Fruit fly (Drosophila melanogaster) whole organism, embryonic: ENCODE data around the gene Spn28B.

Experiments used
- B-H1 ChIP-seq: fragments of 200-800 bp; sonication (Bioruptor generic); IDR thresholded peaks from 3 replicates; pipeline ENCODE4 v1.3.6; 2022; ENCODE audit warnings: missing biosample characterization, missing genetic modification characterization
- CG10209 ChIP-seq: fragments of 200-800 bp; sonication (Bioruptor generic); optimal IDR thresholded peaks from 3 replicates; lab custom pipeline; 2017; ENCODE audit warnings: missing biosample characterization, mild to moderate bottlenecking, missing genetic modification characterization, missing genetic modification reagents
- CG1024 ChIP-seq: fragments of 200-800 bp; sonication (Bioruptor generic); IDR thresholded peaks from 2 replicates; pipeline ENCODE4 v1.3.6; 2022; ENCODE audit warnings: missing biosample characterization, missing genetic modification characterization
- CG12219 ChIP-seq: fragments of 200-800 bp; sonication (Bioruptor generic); optimal IDR thresholded peaks from 3 replicates; lab custom pipeline; 2018; ENCODE audit warnings: missing biosample characterization, mild to moderate bottlenecking, missing genetic modification characterization
- CG12391 ChIP-seq: fragments of 200-800 bp; sonication (Bioruptor generic); optimal IDR thresholded peaks from 3 replicates; lab custom pipeline; 2018; ENCODE audit warnings: missing biosample characterization, mild to moderate bottlenecking, missing genetic modification characterization, moderate library complexity
- CG14860 ChIP-seq: fragments of 200-800 bp; sonication (Bioruptor generic); IDR thresholded peaks from 3 replicates; pipeline ENCODE4 v1.3.6; 2022; ENCODE audit warnings: missing biosample characterization, missing genetic modification characterization; ENCODE audit not compliant: partially characterized antibody
- CG15601 ChIP-seq: fragments of 200-800 bp; sonication (Bioruptor generic); optimal IDR thresholded peaks from 3 replicates; lab custom pipeline; 2019; ENCODE audit warnings: missing biosample characterization, mild to moderate bottlenecking, missing genetic modification characterization, moderate library complexity
- CG16779 ChIP-seq: fragments of 200-800 bp; sonication (Bioruptor generic); IDR thresholded peaks from 2 replicates; pipeline ENCODE4 v1.3.6; 2022; ENCODE audit warnings: missing biosample characterization, missing genetic modification characterization
- CG16863 ChIP-seq: fragments of 200-800 bp; sonication (Bioruptor generic); optimal IDR thresholded peaks from 3 replicates; lab custom pipeline; 2016; ENCODE audit warnings: missing biosample characterization, missing genetic modification characterization
- CG17359 ChIP-seq: fragments of 200-800 bp; sonication (Bioruptor generic); optimal IDR thresholded peaks from 3 replicates; lab custom pipeline; 2018; ENCODE audit warnings: missing biosample characterization, mild to moderate bottlenecking, missing genetic modification characterization, moderate library complexity
- CG18599 ChIP-seq: fragments of 200-800 bp; sonication (Bioruptor generic); optimal IDR thresholded peaks from 3 replicates; lab custom pipeline; 2017; ENCODE audit warnings: missing biosample characterization, missing genetic modification characterization, mild to moderate bottlenecking, moderate library complexity, missing genetic modification reagents
- CG18764 ChIP-seq: fragments of 200-800 bp; sonication (Bioruptor generic); optimal IDR thresholded peaks from 3 replicates; lab custom pipeline; 2016; ENCODE audit warnings: missing biosample characterization, missing genetic modification characterization
- CG2889 ChIP-seq: fragments of 200-800 bp; sonication (Bioruptor generic); IDR thresholded peaks from 3 replicates; pipeline ENCODE4 v1.3.6; 2022; ENCODE audit warnings: missing biosample characterization, missing genetic modification characterization
- CG30431 ChIP-seq: fragments of 200-800 bp; sonication (Bioruptor generic); optimal IDR thresholded peaks from 2 replicates; lab custom pipeline; 2017; ENCODE audit warnings: missing biosample characterization, missing genetic modification characterization
- CG31388 ChIP-seq: fragments of 200-800 bp; sonication (Bioruptor generic); optimal IDR thresholded peaks from 2 replicates; lab custom pipeline; 2016; ENCODE audit warnings: missing biosample characterization, missing genetic modification characterization
- CG34224 ChIP-seq: fragments of 200-800 bp; sonication (Bioruptor generic); IDR thresholded peaks from 3 replicates; pipeline ENCODE4 v1.3.6; 2022; ENCODE audit warnings: missing biosample characterization, missing genetic modification characterization; ENCODE audit not compliant: partially characterized antibody
- CG4707 ChIP-seq: fragments of 200-800 bp; sonication (Bioruptor generic); optimal IDR thresholded peaks from 2 replicates; lab custom pipeline; 2018; ENCODE audit warnings: missing biosample characterization, mild to moderate bottlenecking, missing genetic modification characterization, moderate library complexity
- CG5953 ChIP-seq: fragments of 200-800 bp; sonication (Bioruptor generic); IDR thresholded peaks from 2 replicates; pipeline ENCODE4 v1.3.6; 2022; ENCODE audit warnings: missing biosample characterization, missing genetic modification characterization
- CG6272 ChIP-seq: fragments of 200-800 bp; sonication (Bioruptor generic); IDR thresholded peaks from 2 replicates; pipeline ENCODE4 v1.3.6; 2022; ENCODE audit warnings: missing biosample characterization, missing genetic modification characterization
- CG6689 ChIP-seq: fragments of 200-800 bp; sonication (Bioruptor generic); IDR thresholded peaks from 2 replicates; pipeline ENCODE4 v1.3.6; 2022; ENCODE audit warnings: missing biosample characterization, missing genetic modification characterization
- CG7556 ChIP-seq: fragments of 200-800 bp; sonication (Bioruptor generic); optimal IDR thresholded peaks from 2 replicates; lab custom pipeline; 2017; ENCODE audit warnings: missing biosample characterization, mild to moderate bottlenecking, missing genetic modification characterization
- CG7745 ChIP-seq: fragments of 200-800 bp; sonication (Bioruptor generic); optimal IDR thresholded peaks from 2 replicates; lab custom pipeline; 2018; ENCODE audit warnings: missing biosample characterization, mild to moderate bottlenecking, missing genetic modification characterization, moderate library complexity
- CG9876 ChIP-seq: fragments of 200-800 bp; sonication (Bioruptor generic); optimal IDR thresholded peaks from 2 replicates; lab custom pipeline; 2016; ENCODE audit warnings: missing biosample characterization, missing genetic modification characterization
- CG9932 ChIP-seq: fragments of 200-800 bp; sonication (Bioruptor generic); IDR thresholded peaks from 2 replicates; pipeline ENCODE4 v1.3.6; 2022; ENCODE audit warnings: missing biosample characterization, missing genetic modification characterization
- Drgx ChIP-seq: fragments of 200-800 bp; sonication (Bioruptor generic); IDR thresholded peaks from 2 replicates; pipeline ENCODE4 v1.3.6; 2022; ENCODE audit warnings: missing biosample characterization, missing genetic modification characterization
- Eip74EF ChIP-seq, 2 experiments: fragments of 200-800 bp in 1 of 2; fragments of >200 bp in 1 of 2; sonication (Bioruptor generic) in 1 of 2; optimal IDR thresholded peaks; 2 replicates each; lab custom pipeline; 2017 to 2019; ENCODE audit warnings: missing biosample characterization in 2 of 2, missing genetic modification characterization in 2 of 2, mild to moderate bottlenecking in 1 of 2, moderate library complexity in 1 of 2
- Hey ChIP-seq: fragments of 200-800 bp; sonication (Bioruptor generic); optimal IDR thresholded peaks from 3 replicates; lab custom pipeline; 2018; ENCODE audit warnings: missing biosample characterization, mild to moderate bottlenecking, missing genetic modification characterization
- Hr3 ChIP-seq: fragments of 200-800 bp; sonication (Bioruptor generic); optimal IDR thresholded peaks from 3 replicates; lab custom pipeline; 2016; ENCODE audit warnings: missing biosample characterization, missing genetic modification characterization
- Neu2 ChIP-seq: fragments of 200-800 bp; sonication (Bioruptor generic); optimal IDR thresholded peaks from 3 replicates; lab custom pipeline; 2016; ENCODE audit warnings: missing biosample characterization, missing genetic modification characterization, borderline replicate concordance
- Stat92E ChIP-seq, 3 experiments: fragments of >200 bp in 2 of 3; fragments of 200-800 bp in 1 of 3; sonication (Bioruptor generic) in 1 of 3; optimal IDR thresholded peaks; 2 replicates each; lab custom pipeline; 2017 to 2019; ENCODE audit warnings: missing biosample characterization in 3 of 3, missing genetic modification characterization in 3 of 3, mild to moderate bottlenecking in 1 of 3, moderate library complexity in 1 of 3
- TFAM ChIP-seq: fragments of 200-800 bp; sonication (Bioruptor generic); optimal IDR thresholded peaks from 2 replicates; lab custom pipeline; 2017; ENCODE audit warnings: missing biosample characterization, missing genetic modification characterization, inconsistent platforms
- bcd ChIP-seq: fragments of 200-800 bp; sonication (Bioruptor generic); optimal IDR thresholded peaks from 2 replicates; lab custom pipeline; 2017; ENCODE audit warnings: missing biosample characterization, mild to moderate bottlenecking, missing genetic modification characterization
- btn ChIP-seq: fragments of 200-800 bp; sonication (Bioruptor generic); optimal IDR thresholded peaks from 2 replicates; lab custom pipeline; 2016; ENCODE audit warnings: missing biosample characterization, missing genetic modification characterization
- cwo ChIP-seq: fragments of 200-800 bp; sonication (Bioruptor generic); optimal IDR thresholded peaks from 3 replicates; lab custom pipeline; 2017; ENCODE audit warnings: missing biosample characterization, missing genetic modification characterization, mild to moderate bottlenecking, moderate library complexity, missing genetic modification reagents
- disco-r ChIP-seq: fragments of 200-800 bp; sonication (Bioruptor generic); optimal IDR thresholded peaks from 2 replicates; lab custom pipeline; 2016; ENCODE audit warnings: missing biosample characterization, missing genetic modification characterization
- en ChIP-seq: fragments of 200-800 bp; sonication (Bioruptor generic); optimal IDR thresholded peaks from 2 replicates; lab custom pipeline; 2016; ENCODE audit warnings: missing biosample characterization, missing genetic modification characterization
- exex ChIP-seq: fragments of 200-800 bp; sonication (Bioruptor generic); optimal IDR thresholded peaks from 4 replicates; lab custom pipeline; 2018; ENCODE audit warnings: missing biosample characterization, mild to moderate bottlenecking, missing genetic modification characterization, moderate library complexity
- gce ChIP-seq: fragments of 200-800 bp; sonication (Bioruptor generic); IDR thresholded peaks from 3 replicates; pipeline ENCODE4 v1.3.6; 2022; ENCODE audit warnings: missing biosample characterization, missing genetic modification characterization
- grau ChIP-seq: fragments of 200-800 bp; optimal IDR thresholded peaks from 3 replicates; lab custom pipeline; 2019; ENCODE audit warnings: missing biosample characterization, mild to moderate bottlenecking, missing genetic modification characterization, moderate library complexity
- gt ChIP-seq: fragments of 200-800 bp; sonication (Bioruptor generic); IDR thresholded peaks from 2 replicates; pipeline ENCODE4 v1.3.6; 2022; ENCODE audit warnings: missing biosample characterization, missing genetic modification characterization
- hkb ChIP-seq, 2 experiments: fragments of 200-800 bp in 1 of 2; fragments of >200 bp in 1 of 2; sonication (Bioruptor generic) in 1 of 2; IDR thresholded peaks in 1 of 2; optimal IDR thresholded peaks in 1 of 2; 2 replicates each; pipeline versions ENCODE4 v1.3.6 to Lab custom; 2017 to 2022; ENCODE audit warnings: missing biosample characterization in 1 of 2, missing genetic modification characterization in 1 of 2
- kah ChIP-seq: fragments of 200-800 bp; sonication (Bioruptor generic); optimal IDR thresholded peaks from 2 replicates; lab custom pipeline; 2018; ENCODE audit warnings: missing biosample characterization, mild to moderate bottlenecking, missing genetic modification characterization
- ken ChIP-seq: fragments of 200-800 bp; sonication (Bioruptor generic); IDR thresholded peaks from 3 replicates; pipeline ENCODE4 v1.3.6; 2022; ENCODE audit warnings: missing biosample characterization, missing genetic modification characterization
- maf-S ChIP-seq: fragments of 200-800 bp; sonication (Bioruptor generic); optimal IDR thresholded peaks from 2 replicates; lab custom pipeline; 2016; ENCODE audit warnings: missing biosample characterization, missing genetic modification characterization
- otp ChIP-seq: fragments of 200-800 bp; sonication (Bioruptor generic); IDR thresholded peaks from 3 replicates; pipeline ENCODE4, ENCODE4 v1.3.6; 2022; ENCODE audit warnings: missing biosample characterization, missing genetic modification characterization
- peb ChIP-seq: fragments of 200-800 bp; sonication (Bioruptor generic); IDR thresholded peaks from 2 replicates; pipeline ENCODE4 v1.3.6; 2022; ENCODE audit warnings: missing biosample characterization, missing genetic modification characterization
- stwl ChIP-seq: fragments of 200-800 bp; sonication (Bioruptor generic); optimal IDR thresholded peaks from 3 replicates; lab custom pipeline; 2018; ENCODE audit warnings: missing biosample characterization, mild to moderate bottlenecking, missing genetic modification characterization, moderate library complexity
- trem ChIP-seq: fragments of 200-800 bp; optimal IDR thresholded peaks from 3 replicates; lab custom pipeline; 2019; ENCODE audit warnings: missing biosample characterization, mild to moderate bottlenecking, missing genetic modification characterization, moderate library complexity
- zfh2 ChIP-seq: fragments of 200-800 bp; sonication (Bioruptor generic); optimal IDR thresholded peaks from 2 replicates; lab custom pipeline; 2016; ENCODE audit warnings: missing biosample characterization, missing genetic modification characterization

The Spn28B gene

DNA sequence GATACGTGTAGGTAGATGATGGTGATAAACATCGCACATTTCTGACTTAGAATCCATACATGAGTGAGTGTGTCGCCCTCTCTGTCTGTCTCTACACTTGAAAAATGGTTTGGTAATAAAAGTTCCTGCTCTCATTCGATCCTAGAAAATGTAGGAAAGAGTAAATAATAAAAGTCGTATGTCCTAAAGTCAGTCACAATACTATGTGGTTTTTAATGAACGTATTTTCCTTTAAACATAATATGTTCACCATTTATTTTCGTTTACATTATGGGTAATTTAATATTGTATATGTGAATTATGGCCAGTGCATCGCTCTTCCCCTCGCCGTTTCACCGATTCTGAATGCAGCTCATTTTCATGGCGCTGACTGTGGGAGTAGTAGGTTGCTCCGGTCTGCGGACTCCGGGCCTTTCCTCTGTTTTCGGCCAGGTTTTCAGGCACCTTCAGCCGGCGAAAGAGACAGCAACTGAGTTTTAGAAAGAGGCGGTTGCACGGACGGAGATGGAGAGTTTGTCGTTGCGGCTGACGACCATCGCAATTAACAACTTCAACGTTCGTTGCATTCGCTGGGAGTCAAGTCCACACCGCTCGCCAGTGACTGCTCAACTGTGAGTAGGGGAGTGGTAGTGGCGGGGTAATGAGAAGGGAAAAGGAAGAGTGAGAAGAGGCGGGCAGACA lies 48.9 kb upstream of the Spn28B start (continued):
- TF ChIP-seq CG1024 (GFP tag; lab: Robert Waterston, UW): no peak
- no peak for TF ChIP-seq en (GFP tag; lab: Kevin White, UChicago)
- no peak for TF ChIP-seq B-H1 (GFP tag; lab: Robert Waterston, UW)
- no peak for TF ChIP-seq maf-S (GFP tag; lab: Kevin White, UChicago)
- TF ChIP-seq CG9932 (GFP tag; lab: Robert Waterston, UW): no peak
- TF ChIP-seq CG9876 (GFP tag; lab: Kevin White, UChicago): no peak
- TF ChIP-seq CG6689: peak; percentile 44
- TF ChIP-seq Drgx (GFP tag; lab: Robert Waterston, UW): no peak
- peak; percentile 28 for TF ChIP-seq CG16863
- TF ChIP-seq ken: no peak
- TF ChIP-seq stwl (tag; lab: Kevin White, UChicago): peak; percentile 36
- TF ChIP-seq Eip74EF (GFP tag; optimal IDR thresholded peaks at IDR 0.05; lab: Kevin White, UChicago): no peak
- peak; percentile 27 for TF ChIP-seq CG10209 (GFP tag; lab: Kevin White, UChicago)
- no peak for TF ChIP-seq CG16779 (GFP tag; lab: Robert Waterston, UW)
- TF ChIP-seq Neu2: no peak
- TF ChIP-seq gce (GFP tag; lab: Robert Waterston, UW): no peak
- no peak for TF ChIP-seq CG18599 (GFP tag; lab: Kevin White, UChicago)
- no peak for TF ChIP-seq disco-r
- TF ChIP-seq CG6272 (GFP tag; lab: Robert Waterston, UW): no peak
- no peak for TF ChIP-seq cwo (GFP tag; lab: Kevin White, UChicago)
- TF ChIP-seq peb (GFP tag; lab: Robert Waterston, UW): peak; percentile 30; the same call in 1 of the 2 replicates
- TF ChIP-seq CG2889 (GFP tag; lab: Robert Waterston, UW): no peak
- TF ChIP-seq CG7556 (GFP tag; lab: Kevin White, UChicago): peak; percentile 54
- TF ChIP-seq CG12219 (GFP tag; lab: Kevin White, UChicago): no peak
- peak; percentile 67 for TF ChIP-seq trem (tag; lab: Kevin White, UChicago)
- TF ChIP-seq CG5953 (GFP tag; lab: Robert Waterston, UW): no peak
- TF ChIP-seq CG30431 (GFP tag; lab: Kevin White, UChicago): peak; percentile 44
- peak; percentile 30 for TF ChIP-seq bcd (GFP tag; lab: Kevin White, UChicago)
- no peak for TF ChIP-seq Hey (tag; lab: Kevin White, UChicago)
- no peak for TF ChIP-seq CG7745 (tag; lab: Kevin White, UChicago)
- TF ChIP-seq kah: no peak
- peak; percentile 49 for TF ChIP-seq grau
- TF ChIP-seq CG18764 (GFP tag; lab: Kevin White, UChicago): no peak
- no peak for TF ChIP-seq CG34224 (GFP tag; lab: Robert Waterston, UW)
- TF ChIP-seq CG12391 (tag; lab: Kevin White, UChicago): peak; percentile 63
- no peak for TF ChIP-seq CG31388 (GFP tag; lab: Kevin White, UChicago)
- TF ChIP-seq gt (GFP tag; lab: Robert Waterston, UW): no peak
- no peak for TF ChIP-seq CG14860
- TF ChIP-seq Hr3 (GFP tag; lab: Kevin White, UChicago): peak; percentile 26
- TF ChIP-seq Stat92E (GFP tag; optimal IDR thresholded peaks at IDR 0.05; lab: Kevin White, UChicago): peak in 1 of 3 experiments; percentile 2
- peak; percentile 49 for TF ChIP-seq CG15601 (tag; lab: Kevin White, UChicago)
- TF ChIP-seq zfh2 (GFP tag; lab: Kevin White, UChicago): no peak
- no peak for TF ChIP-seq btn
- 0 out of 3 replicates have a peak, but pooled peaks have one; percentile 11 for TF ChIP-seq otp (GFP tag; lab: Robert Waterston, UW)
- no peak for TF ChIP-seq TFAM
- peak; percentile 10 for TF ChIP-seq CG17359 (tag; lab: Kevin White, UChicago)
- no peak for TF ChIP-seq hkb (optimal IDR thresholded peaks at IDR 0.05; lab: Kevin White, UChicago)
- TF ChIP-seq hkb (GFP tag; IDR thresholded peaks at IDR 0.05; lab: Robert Waterston, UW): no peak
- TF ChIP-seq exex (tag; lab: Kevin White, UChicago): no peak
- no peak for TF ChIP-seq CG4707 (GFP tag; lab: Kevin White, UChicago)
